Worm (Caenorhabditis elegans) whole organism, late embryonic: ENCODE results near the gene pcf-11.

Experiments
- F13H6.1 ChIP-seq: sonication (generic microtip); optimal IDR thresholded peaks from 2 replicates; lab custom pipeline; 2016; ENCODE audit warnings: missing genetic modification characterization, missing compliant biosample characterization
- K02D7.2 ChIP-seq: sonication (generic microtip); optimal IDR thresholded peaks from 2 replicates; lab custom pipeline; 2017; ENCODE audit warnings: mild to moderate bottlenecking, missing genetic modification characterization, missing compliant biosample characterization
- ceh-18 ChIP-seq: sonication (generic microtip); optimal IDR thresholded peaks from 2 replicates; lab custom pipeline; 2016; ENCODE audit warnings: missing genetic modification characterization, missing compliant biosample characterization
- gmeb-2 ChIP-seq: sonication (generic microtip); optimal IDR thresholded peaks from 2 replicates; lab custom pipeline; 2016; ENCODE audit warnings: missing genetic modification characterization, inconsistent platforms, missing compliant biosample characterization
- hlh-30 ChIP-seq: sonication (generic microtip); optimal IDR thresholded peaks from 2 replicates; lab custom pipeline; 2017; ENCODE audit warnings: antibody characterized with exemption, missing genetic modification characterization, missing compliant biosample characterization; ENCODE audit not compliant: insufficient read depth
- nfya-1 ChIP-seq: sonication (generic microtip); optimal IDR thresholded peaks from 2 replicates; lab custom pipeline; 2017; ENCODE audit warnings: missing genetic modification characterization, mild to moderate bottlenecking, missing compliant biosample characterization, antibody characterized with exemption, moderate library complexity
- pat-9 ChIP-seq: fragments of 200-800 bp; sonication (Bioruptor generic); optimal IDR thresholded peaks from 2 replicates; lab custom pipeline; 2018; ENCODE audit warnings: mild to moderate bottlenecking, missing genetic modification characterization, moderate library complexity, missing compliant biosample characterization
- pha-4 ChIP-seq: fragments of 150-350 bp; optimal IDR thresholded peaks from 2 replicates; lab custom pipeline; 2018; ENCODE audit warnings: missing biosample characterization, missing genetic modification reagents, missing genetic modification characterization
- syd-9 ChIP-seq: sonication (generic microtip); optimal IDR thresholded peaks from 2 replicates; lab custom pipeline; 2016; ENCODE audit warnings: mild to moderate bottlenecking, missing genetic modification characterization, moderate library complexity, missing compliant biosample characterization
- tbx-7 ChIP-seq: sonication (generic microtip); optimal IDR thresholded peaks from 2 replicates; lab custom pipeline; 2016; ENCODE audit warnings: missing genotype, missing genetic modification characterization, missing compliant biosample characterization
- ttx-3 ChIP-seq: sonication (generic microtip); optimal IDR thresholded peaks from 2 replicates; lab custom pipeline; 2016; ENCODE audit warnings: missing genetic modification reagents, missing genetic modification characterization, missing compliant biosample characterization
- ztf-16 ChIP-seq: sonication (generic microtip); optimal IDR thresholded peaks from 2 replicates; lab custom pipeline; 2017; ENCODE audit warnings: missing genetic modification characterization, missing compliant biosample characterization

ce11 chrIII:5023642-5024041 lies 1.1 kb upstream of the pcf-11 start:
- TF ChIP-seq pha-4 (tag; lab: Kevin White, UChicago) (no peak), F13H6.1 (no peak), pat-9 (tag; lab: Kevin White, UChicago) (no peak), ceh-18 (no peak), ztf-16 (tag; lab: Kevin White, UChicago) (no peak), K02D7.2 (tag; lab: Kevin White, UChicago) (no peak), ttx-3 (tag; lab: Kevin White, UChicago) (no peak), hlh-30 (tag; lab: Kevin White, UChicago) (no peak), nfya-1 (tag; lab: Kevin White, UChicago) (no peak), syd-9 (tag; lab: Kevin White, UChicago) (no peak), tbx-7 (tag; lab: Kevin White, UChicago) (no peak), gmeb-2 (no peak)
